Fruit fly (Drosophila melanogaster) whole organism, embryonic: Measurements from ENCODE around the gene Zip88E.

Experiments
- BEAF-32 ChIP-seq: fragments of 200-800 bp; sonication (Bioruptor generic); optimal IDR thresholded peaks from 3 replicates; lab custom pipeline; 2017; ENCODE audit warnings: missing biosample characterization, missing genetic modification characterization, mild to moderate bottlenecking, moderate library complexity, missing genetic modification reagents
- Bteb2 ChIP-seq: fragments of 200-800 bp; sonication (Bioruptor generic); optimal IDR thresholded peaks from 2 replicates; lab custom pipeline; 2016; ENCODE audit warnings: missing biosample characterization, missing genetic modification characterization
- CG14050 ChIP-seq: fragments of 200-800 bp; sonication (Bioruptor generic); IDR thresholded peaks from 3 replicates; pipeline ENCODE4 v1.3.6; 2022; ENCODE audit warnings: missing biosample characterization, missing genetic modification characterization
- CG17359 ChIP-seq: fragments of 200-800 bp; sonication (Bioruptor generic); optimal IDR thresholded peaks from 3 replicates; lab custom pipeline; 2018; ENCODE audit warnings: missing biosample characterization, mild to moderate bottlenecking, missing genetic modification characterization, moderate library complexity
- CG1832 ChIP-seq: fragments of 200-800 bp; sonication (Bioruptor generic); optimal IDR thresholded peaks from 2 replicates; lab custom pipeline; 2017; ENCODE audit warnings: missing biosample characterization, mild to moderate bottlenecking, missing genetic modification characterization, inconsistent platforms
- CG32767 ChIP-seq: fragments of 200-800 bp; sonication (Bioruptor generic); IDR thresholded peaks from 2 replicates; pipeline ENCODE4 v1.3.6; 2022; ENCODE audit warnings: missing biosample characterization, missing genetic modification characterization
- CG6254 ChIP-seq: fragments of 200-800 bp; sonication (Bioruptor generic); optimal IDR thresholded peaks from 3 replicates; lab custom pipeline; 2017; ENCODE audit warnings: mild to moderate bottlenecking, missing biosample characterization, missing genetic modification reagents, missing genetic modification characterization
- CG7372 ChIP-seq: fragments of 200-800 bp; sonication (Bioruptor generic); IDR thresholded peaks from 2 replicates; pipeline ENCODE4 v1.3.6; 2022; ENCODE audit warnings: missing biosample characterization, missing genetic modification characterization
- CG8944 ChIP-seq: fragments of 200-800 bp; sonication (Bioruptor generic); optimal IDR thresholded peaks from 3 replicates; lab custom pipeline; 2016; ENCODE audit warnings: missing biosample characterization, missing genetic modification characterization
- CG9932 ChIP-seq: fragments of 200-800 bp; sonication (Bioruptor generic); IDR thresholded peaks from 2 replicates; pipeline ENCODE4 v1.3.6; 2022; ENCODE audit warnings: missing biosample characterization, missing genetic modification characterization
- Dll ChIP-seq: fragments of 200-800 bp; sonication (Bioruptor generic); IDR thresholded peaks from 4 replicates; pipeline ENCODE4 v1.3.6; 2022; ENCODE audit warnings: missing biosample characterization, missing genetic modification characterization; ENCODE audit not compliant: partially characterized antibody
- Eip74EF ChIP-seq, 2 experiments: fragments of 200-800 bp in 1 of 2; fragments of >200 bp in 1 of 2; sonication (Bioruptor generic) in 1 of 2; optimal IDR thresholded peaks; 2 replicates each; lab custom pipeline; 2017 to 2019; ENCODE audit warnings: missing biosample characterization in 2 of 2, missing genetic modification characterization in 2 of 2, mild to moderate bottlenecking in 1 of 2, moderate library complexity in 1 of 2
- Elba2 ChIP-seq: fragments of 200-800 bp; sonication (Bioruptor generic); optimal IDR thresholded peaks from 3 replicates; lab custom pipeline; 2016; ENCODE audit warnings: missing biosample characterization, missing genetic modification characterization
- Ets65A ChIP-seq: fragments of 200-800 bp; sonication (Bioruptor generic); peaks from one replicate; lab custom pipeline; 2016; ENCODE audit warnings: missing biosample characterization, missing genetic modification characterization
- Hr78 ChIP-seq, 2 experiments: fragments of 200-800 bp in 1 of 2; fragments of >200 bp in 1 of 2; sonication (Bioruptor generic) in 1 of 2; optimal IDR thresholded peaks; 2 replicates each; lab custom pipeline; 2017 to 2019; ENCODE audit warnings: missing biosample characterization in 2 of 2, missing genetic modification characterization in 2 of 2, mild to moderate bottlenecking in 1 of 2, moderate library complexity in 1 of 2
- Med ChIP-seq: fragments of 200-800 bp; sonication (Bioruptor generic); peaks from one replicate; lab custom pipeline; 2016; ENCODE audit warnings: missing biosample characterization, missing genetic modification characterization, mild to moderate bottlenecking, inconsistent platforms, moderate library complexity
- NK7.1 ChIP-seq: fragments of 200-800 bp; sonication (Bioruptor generic); optimal IDR thresholded peaks from 3 replicates; lab custom pipeline; 2016; ENCODE audit warnings: missing biosample characterization, missing genetic modification characterization
- Pdp1 ChIP-seq, 2 experiments: fragments of 200-800 bp; sonication (Bioruptor generic); optimal IDR thresholded peaks; 3 replicates each; lab custom pipeline; 2016; ENCODE audit warnings: missing biosample characterization in 2 of 2, missing genetic modification characterization in 2 of 2, mild to moderate bottlenecking in 1 of 2, moderate library complexity in 1 of 2
- Rx ChIP-seq: fragments of 200-800 bp; sonication (Bioruptor generic); IDR thresholded peaks from 2 replicates; pipeline ENCODE4 v1.3.6; 2022; ENCODE audit warnings: missing biosample characterization, missing genetic modification characterization
- cg ChIP-seq: fragments of 200-800 bp; sonication (Bioruptor generic); optimal IDR thresholded peaks from 3 replicates; lab custom pipeline; 2019; ENCODE audit warnings: missing biosample characterization, mild to moderate bottlenecking, missing genetic modification characterization, moderate library complexity
- ci ChIP-seq: fragments of 200-800 bp; sonication (Bioruptor generic); IDR thresholded peaks from 3 replicates; pipeline ENCODE4 v1.3.6; 2022; ENCODE audit warnings: missing biosample characterization, missing genetic modification characterization
- dpn ChIP-seq, 2 experiments: fragments of 200-800 bp; sonication (Bioruptor generic); optimal IDR thresholded peaks; 3 replicates each; lab custom pipeline; 2016; ENCODE audit warnings: missing biosample characterization in 2 of 2, missing genetic modification characterization in 2 of 2
- fd64A ChIP-seq: fragments of 200-800 bp; sonication (Bioruptor generic); optimal IDR thresholded peaks from 3 replicates; lab custom pipeline; 2018; ENCODE audit warnings: missing biosample characterization, mild to moderate bottlenecking, missing genetic modification characterization
- ind ChIP-seq: fragments of 200-800 bp; sonication (Bioruptor generic); optimal IDR thresholded peaks from 3 replicates; lab custom pipeline; 2016; ENCODE audit warnings: missing biosample characterization, missing genetic modification characterization
- kah ChIP-seq: fragments of 200-800 bp; sonication (Bioruptor generic); optimal IDR thresholded peaks from 2 replicates; lab custom pipeline; 2018; ENCODE audit warnings: missing biosample characterization, mild to moderate bottlenecking, missing genetic modification characterization
- pan ChIP-seq, 4 experiments: fragments of >200 bp in 3 of 4; fragments of 200-800 bp in 1 of 4; sonication (Bioruptor generic) in 1 of 4; optimal IDR thresholded peaks in 3 of 4; IDR thresholded peaks in 1 of 4; 2 replicates each; pipeline versions ENCODE4 v1.3.6 to Lab custom; 2017 to 2022; ENCODE audit warnings: missing biosample characterization in 2 of 4, missing genetic modification characterization in 2 of 4, mixed read lengths in 1 of 4
- ro ChIP-seq: fragments of 200-800 bp; sonication (Bioruptor generic); IDR thresholded peaks from 2 replicates; pipeline ENCODE4 v1.3.6; 2022; ENCODE audit warnings: missing biosample characterization, missing genetic modification characterization
- sd ChIP-seq: fragments of 200-800 bp; sonication (Bioruptor generic); optimal IDR thresholded peaks from 3 replicates; lab custom pipeline; 2018; ENCODE audit warnings: missing biosample characterization, mild to moderate bottlenecking, missing genetic modification characterization, moderate library complexity
- sens ChIP-seq: fragments of 200-800 bp; sonication (Bioruptor generic); peaks from one replicate; lab custom pipeline; 2016; ENCODE audit warnings: missing biosample characterization, missing genetic modification characterization
- sob ChIP-seq: fragments of 200-800 bp; sonication (Bioruptor generic); IDR thresholded peaks from 2 replicates; pipeline ENCODE4 v1.3.6; 2022; ENCODE audit warnings: missing biosample characterization, missing genetic modification characterization
- sr ChIP-seq: fragments of 200-800 bp; sonication (Bioruptor generic); IDR thresholded peaks from 3 replicates; pipeline ENCODE4 v1.3.6; 2022; ENCODE audit warnings: missing biosample characterization, missing genetic modification characterization
- sug ChIP-seq: fragments of 200-800 bp; optimal IDR thresholded peaks from 2 replicates; lab custom pipeline; 2019; ENCODE audit warnings: missing biosample characterization, mild to moderate bottlenecking, missing genetic modification characterization, moderate library complexity
- vvl ChIP-seq: fragments of 200-800 bp; sonication (Bioruptor generic); IDR thresholded peaks from 2 replicates; pipeline ENCODE4 v1.3.6; 2022; ENCODE audit warnings: missing biosample characterization, missing genetic modification characterization
- z ChIP-seq: fragments of 200-800 bp; sonication (Bioruptor generic); IDR thresholded peaks from 3 replicates; pipeline ENCODE4 v1.3.6; 2022; ENCODE audit warnings: missing biosample characterization, missing genetic modification characterization
- zf30C ChIP-seq: fragments of 200-800 bp; sonication (Bioruptor generic); optimal IDR thresholded peaks from 3 replicates; lab custom pipeline; 2018; ENCODE audit warnings: missing biosample characterization, mild to moderate bottlenecking, missing genetic modification characterization

Gene Zip88E

DNA sequence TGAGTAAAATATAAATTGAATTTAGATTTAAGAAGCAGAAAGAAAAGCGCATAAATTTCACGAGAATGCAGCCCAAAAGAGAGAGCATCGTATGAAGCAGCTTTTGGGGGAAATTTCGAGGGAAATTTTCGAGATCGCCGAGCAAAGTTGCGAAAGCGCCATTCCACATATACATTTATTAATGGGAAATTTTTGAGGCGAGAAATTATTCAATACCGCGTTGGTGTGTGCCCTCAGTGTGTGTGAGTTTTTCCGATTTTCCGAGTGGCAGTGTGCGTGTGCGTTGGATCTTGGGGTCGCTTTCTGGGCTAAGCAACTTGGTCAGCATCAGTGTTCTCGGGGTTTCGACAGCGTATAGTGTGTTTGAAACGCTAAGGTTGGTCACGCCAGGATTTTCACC, 41.5 kb downstream of the Zip88E start, which contains the start of gene Tm2:
Gene Tm2, plus strand, starts transcription at position 270 of the 400 bp plus-strand sequence.
- 0 out of 3 replicates have a peak, but pooled peaks have one; percentile 27 for TF ChIP-seq z (GFP tag; lab: Robert Waterston, UW)
- no peak for TF ChIP-seq pan (optimal IDR thresholded peaks at IDR 0.05; lab: Kevin White, UChicago)
- TF ChIP-seq pan (GFP tag; optimal IDR thresholded peaks at IDR 0.05 in 1 of 2, IDR thresholded peaks at IDR 0.05 in 1 of 2): no peak
- peak in 1 of 2 experiments; percentile 54 for TF ChIP-seq Pdp1 (GFP tag; optimal IDR thresholded peaks at IDR 0.05; lab: Kevin White, UChicago)
- TF ChIP-seq Elba2 (GFP tag; lab: Kevin White, UChicago): no peak
- peak; percentile 82 for TF ChIP-seq sens (GFP tag; lab: Kevin White, UChicago)
- peak; percentile 1 for TF ChIP-seq sd
- peak; percentile 66 for TF ChIP-seq cg (GFP tag; lab: Kevin White, UChicago)
- TF ChIP-seq CG32767 (GFP tag; lab: Robert Waterston, UW): 0 out of 2 replicates have a peak, but pooled peaks have one; percentile 15
- peak; percentile 70 for TF ChIP-seq Med (GFP tag; lab: Kevin White, UChicago)

DNA sequence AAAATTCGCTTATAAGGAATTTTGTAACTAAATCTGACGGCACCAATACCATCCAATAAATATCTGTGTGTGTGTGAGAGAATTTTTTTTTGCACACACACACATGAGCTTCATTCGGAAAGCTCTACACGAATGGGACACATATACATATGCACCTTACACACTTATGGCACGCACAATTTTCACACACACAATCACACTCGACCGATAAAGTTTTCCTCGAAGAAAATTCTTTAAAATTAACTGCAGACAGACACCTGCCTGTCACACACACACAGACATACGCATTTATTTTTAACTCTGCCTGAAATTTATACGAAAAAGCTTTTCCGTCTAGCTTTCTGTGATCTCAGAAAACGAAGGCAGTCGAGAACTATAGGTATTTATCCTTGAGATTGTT, 42.2 kb downstream of the Zip88E start:
- TF ChIP-seq vvl (GFP tag; lab: Robert Waterston, UW): 0 out of 2 replicates have a peak, but pooled peaks have one; percentile 8
- no peak for TF ChIP-seq CG17359 (tag; lab: Kevin White, UChicago)
- TF ChIP-seq CG7372 (GFP tag; lab: Robert Waterston, UW): no peak
- TF ChIP-seq ci (GFP tag; lab: Robert Waterston, UW): 0 out of 3 replicates have a peak, but pooled peaks have one; percentile 6
- TF ChIP-seq Eip74EF (GFP tag; optimal IDR thresholded peaks at IDR 0.05; lab: Kevin White, UChicago): no peak
- TF ChIP-seq kah (GFP tag; lab: Kevin White, UChicago): peak; percentile 76
- TF ChIP-seq dpn (GFP tag; optimal IDR thresholded peaks at IDR 0.05; lab: Kevin White, UChicago): peak in 1 of 2 experiments; percentile 17
- no peak for TF ChIP-seq Bteb2 (GFP tag; lab: Kevin White, UChicago)
- no peak for TF ChIP-seq sr (GFP tag; lab: Robert Waterston, UW)
- TF ChIP-seq sd: peak; percentile 36
- no peak for TF ChIP-seq sob (GFP tag; lab: Robert Waterston, UW)
- TF ChIP-seq sens (GFP tag; lab: Kevin White, UChicago): peak; percentile 23
- peak; percentile 63 for TF ChIP-seq cg (GFP tag; lab: Kevin White, UChicago)
- TF ChIP-seq ro (GFP tag; lab: Robert Waterston, UW): no peak
- TF ChIP-seq fd64A (GFP tag; lab: Kevin White, UChicago): no peak
- TF ChIP-seq sug (tag; lab: Kevin White, UChicago): no peak
- no peak for TF ChIP-seq Rx (GFP tag; lab: Robert Waterston, UW)
- no peak for TF ChIP-seq BEAF-32 (GFP tag; lab: Kevin White, UChicago)

DNA sequence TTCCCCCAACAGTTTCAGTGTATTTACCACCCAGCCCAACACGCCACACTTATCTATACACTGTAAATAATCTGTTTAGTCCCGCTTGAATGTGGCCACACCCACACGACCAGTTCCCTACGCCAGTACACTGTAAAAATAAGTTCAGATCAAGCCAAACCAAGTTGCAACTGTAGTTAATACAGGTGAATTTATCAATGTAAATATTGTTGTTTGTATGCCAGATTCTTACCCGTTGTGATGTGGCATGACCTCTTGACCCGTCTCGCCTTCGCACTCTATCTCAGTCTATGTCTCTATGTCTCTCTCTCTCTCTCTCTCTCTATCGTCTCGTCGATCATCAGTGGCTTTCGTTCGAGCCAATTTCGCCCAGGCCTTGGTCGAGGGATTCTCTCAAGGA, 45.4 kb downstream of the Zip88E start:
- TF ChIP-seq Dll (GFP tag; lab: Robert Waterston, UW): no peak
- no peak for TF ChIP-seq CG8944 (GFP tag; lab: Kevin White, UChicago)
- TF ChIP-seq CG14050 (GFP tag; lab: Robert Waterston, UW): no peak
- TF ChIP-seq NK7.1 (GFP tag; lab: Kevin White, UChicago): no peak
- TF ChIP-seq ind (GFP tag; lab: Kevin White, UChicago): no peak
- TF ChIP-seq Hr78 (GFP tag; optimal IDR thresholded peaks at IDR 0.05; lab: Kevin White, UChicago): peak in 1 of 2 experiments; percentile 96
- peak; percentile 28 for TF ChIP-seq zf30C (GFP tag; lab: Kevin White, UChicago)
- peak; percentile 22 for TF ChIP-seq CG1832 (GFP tag; lab: Kevin White, UChicago)
- peak; percentile 66 for TF ChIP-seq Ets65A (GFP tag; lab: Kevin White, UChicago)
- no peak for TF ChIP-seq CG9932 (GFP tag; lab: Robert Waterston, UW)
- peak; percentile 22 for TF ChIP-seq Med (GFP tag; lab: Kevin White, UChicago)
- TF ChIP-seq CG6254 (GFP tag; lab: Kevin White, UChicago): no peak
